Worm (Caenorhabditis elegans): ENCODE measurements around the gene chil-6.

chil-6 gene

DNA sequence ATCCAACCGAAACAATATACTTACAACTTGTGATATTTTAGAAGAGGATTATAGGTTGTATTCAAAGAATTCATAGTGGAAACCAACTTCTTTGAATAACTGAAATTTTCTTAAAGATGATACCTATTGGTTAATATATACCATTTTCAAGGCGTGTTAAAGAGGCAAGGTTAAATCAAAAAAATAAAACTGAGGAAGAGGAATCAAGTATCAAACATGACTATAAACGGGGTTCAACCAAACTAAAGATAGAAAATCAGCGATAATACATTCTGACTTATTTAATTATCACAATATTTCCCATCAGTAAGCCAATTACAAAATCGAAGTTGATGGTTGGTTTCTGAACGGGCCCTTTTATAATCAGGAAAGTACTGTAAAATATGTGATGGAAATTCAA is 3.7 kb upstream of the chil-6 start, which contains the start of gene chil-3:
chil-3 (minus strand) TSS at position 101 of the 400 bp plus-strand sequence.
- no peak for TF ChIP-seq ceh-82 (tag; optimal IDR thresholded peaks at IDR 0.05)

DNA sequence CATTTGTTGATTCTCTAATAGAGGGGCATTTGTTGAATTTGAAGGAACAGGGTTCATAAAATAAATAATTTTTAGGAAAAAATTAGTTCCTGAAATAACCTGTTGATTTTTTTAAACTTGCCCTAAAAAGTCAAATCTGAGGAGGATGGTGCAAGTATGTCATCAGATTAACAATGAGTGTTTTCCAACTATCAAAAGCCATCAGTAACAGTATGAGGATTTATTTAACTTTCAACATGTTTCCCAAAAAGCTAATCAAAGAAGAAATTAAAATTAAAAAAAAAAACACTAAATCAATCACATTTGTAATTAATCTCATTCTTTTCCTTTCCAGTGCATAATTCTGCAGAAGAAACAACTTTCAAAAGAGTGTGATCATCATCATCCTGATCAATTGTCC is 1.9 kb upstream of the chil-6 start, which contains the start of gene chil-5:
chil-5 (minus strand) TSS at position 101 of the 400 bp plus-strand sequence.
- TF ChIP-seq cey-2 (tag; optimal IDR thresholded peaks at IDR 0.05; ENCODE audit: borderline replicate concordance, insufficient read depth) (no peak), F37D6.2 (tag; optimal IDR thresholded peaks at IDR 0.05) (no peak), dpl-1 (GFP tag; optimal IDR thresholded peaks at IDR 0.05) (no peak), mdl-1 (tag; optimal IDR thresholded peaks at IDR 0.05) (no peak), set-16 (GFP tag; IDR thresholded peaks at IDR 0.05) (no peak), dmd-6 (GFP tag; IDR thresholded peaks at IDR 0.05) (no peak), lin-1 (GFP tag; IDR thresholded peaks at IDR 0.05) (no peak), dve-1 (tag; optimal IDR thresholded peaks at IDR 0.05; ENCODE audit: insufficient read depth) (no peak), unc-130 (GFP tag; optimal IDR thresholded peaks at IDR 0.05) (no peak), F44E2.7 (GFP tag; IDR thresholded peaks at IDR 0.05) (no peak), zag-1 (tag; optimal IDR thresholded peaks at IDR 0.05) (no peak), lin-38 (GFP tag; IDR thresholded peaks at IDR 0.05) (no peak), ama-1 (optimal IDR thresholded peaks at IDR 0.05) (no peak), lir-3 (tag; optimal IDR thresholded peaks at IDR 0.05) (no peak), D1046.2 (GFP tag; IDR thresholded peaks at IDR 0.05) (no peak), ztf-7 (tag; optimal IDR thresholded peaks at IDR 0.05) (no peak), madf-5 (GFP tag; IDR thresholded peaks at IDR 0.05) (no peak), ceh-82 (tag; optimal IDR thresholded peaks at IDR 0.05) (no peak), spr-1 (tag; optimal IDR thresholded peaks at IDR 0.05) (no peak), Y5F2A.4 (GFP tag; optimal IDR thresholded peaks at IDR 0.05) (no peak)

DNA sequence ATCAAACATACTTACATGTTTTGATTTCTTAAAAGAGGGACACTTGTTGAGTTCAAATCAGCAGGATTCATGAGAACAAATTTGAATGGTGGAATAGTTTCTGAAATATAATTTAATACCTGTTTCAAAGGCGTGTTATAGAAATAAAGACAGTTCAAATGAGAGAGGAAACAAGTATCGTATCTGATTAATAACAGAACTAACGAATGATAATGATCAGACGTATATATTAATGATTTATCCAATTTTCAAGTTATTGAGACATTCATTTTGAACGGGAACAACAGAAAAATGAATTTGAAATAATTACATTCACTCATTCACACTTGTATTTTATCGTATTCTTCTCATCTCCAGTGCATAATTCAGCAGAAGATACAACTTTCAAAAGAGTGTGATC is 2.1 kb downstream of the chil-6 start, which contains the start of gene chil-4:
chil-4 (minus strand) TSS at position 101 of the 400 bp plus-strand sequence.
- TF ChIP-seq ZK337.2 (GFP tag; IDR thresholded peaks at IDR 0.05) (no peak), pqm-1 (tag; optimal IDR thresholded peaks at IDR 0.05) (no peak), ces-1 (GFP tag; optimal IDR thresholded peaks at IDR 0.05) (no peak), pha-4 (GFP tag; IDR thresholded peaks at IDR 0.05) (no peak), pha-4 (tag; optimal IDR thresholded peaks at IDR 0.05) (no peak), ztf-7 (tag; optimal IDR thresholded peaks at IDR 0.05) (no peak)

DNA sequence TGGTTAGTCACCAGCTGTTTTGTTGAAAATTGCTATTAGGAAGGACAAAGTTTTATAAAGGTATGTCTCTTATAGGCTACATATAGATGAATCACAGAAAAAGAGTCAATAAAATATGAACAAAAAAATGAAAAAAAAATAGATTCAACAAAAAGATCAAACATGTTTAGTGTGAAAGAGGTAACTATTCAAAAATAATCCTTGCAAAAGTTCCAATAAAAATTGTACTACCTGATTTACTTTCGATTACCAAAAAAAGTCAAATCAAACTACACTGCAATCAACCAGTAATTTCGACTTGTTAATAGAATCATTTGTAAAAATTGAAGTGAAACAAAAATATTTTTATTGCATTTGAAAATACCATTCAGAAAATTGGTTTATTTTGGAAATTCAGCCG is 6.7 kb downstream of the chil-6 start, which contains the start of gene ZK938.10:
ZK938.10 (minus strand) TSS at position 101 of the 400 bp plus-strand sequence.
- TF ChIP-seq arid-1 (GFP tag; conservative IDR thresholded peaks at IDR 0.05) (no peak), unc-39 (tag; optimal IDR thresholded peaks at IDR 0.05) (no peak), Y5F2A.4 (GFP tag; optimal IDR thresholded peaks at IDR 0.05) (no peak), dmd-6 (GFP tag; IDR thresholded peaks at IDR 0.05) (no peak), T26A8.4 (GFP tag; IDR thresholded peaks at IDR 0.05) (no peak), zfp-2 (tag; optimal IDR thresholded peaks at IDR 0.05) (no peak), tag-97 (GFP tag; IDR thresholded peaks at IDR 0.05) (no peak), pqm-1 (tag; optimal IDR thresholded peaks at IDR 0.05) (no peak), spr-1 (tag; optimal IDR thresholded peaks at IDR 0.05) (no peak), F37D6.2 (tag; optimal IDR thresholded peaks at IDR 0.05) (no peak), egl-27 (tag; optimal IDR thresholded peaks at IDR 0.05) (no peak), rbr-2 (tag; optimal IDR thresholded peaks at IDR 0.05) (no peak), attf-4 (tag; optimal IDR thresholded peaks at IDR 0.05) (no peak), madf-9 (GFP tag; conservative IDR thresholded peaks at IDR 0.05) (no peak), dpl-1 (GFP tag; optimal IDR thresholded peaks at IDR 0.05) (no peak), Y75B8A.6 (GFP tag; IDR thresholded peaks at IDR 0.05) (no peak)
